Worm (Caenorhabditis elegans) whole organism, early embryonic: ENCODE measurements around the gene oat-1.

ENCODE experiments used
- B0310.2 ChIP-seq: sonication (generic microtip); optimal IDR thresholded peaks from 2 replicates; lab custom pipeline; 2016; ENCODE audit warnings: mild to moderate bottlenecking, missing genetic modification characterization, missing compliant biosample characterization
- F13C5.2 ChIP-seq: sonication (generic microtip); optimal IDR thresholded peaks from 2 replicates; lab custom pipeline; 2017; ENCODE audit warnings: mild to moderate bottlenecking, missing genetic modification characterization, inconsistent platforms, missing compliant biosample characterization
- aly-1 ChIP-seq: sonication (generic microtip); optimal IDR thresholded peaks from 2 replicates; lab custom pipeline; 2016; ENCODE audit warnings: missing genetic modification characterization, missing compliant biosample characterization
- ama-1 ChIP-seq: fragments of 150-350 bp; optimal IDR thresholded peaks from 2 replicates; lab custom pipeline; 2014
- ceh-13 ChIP-seq: fragments of 200-800 bp; sonication (Bioruptor generic); optimal IDR thresholded peaks from 2 replicates; lab custom pipeline; 2018; ENCODE audit warnings: mild to moderate bottlenecking, missing genetic modification characterization, missing compliant biosample characterization
- ceh-36 ChIP-seq: sonication (generic microtip); optimal IDR thresholded peaks from 2 replicates; lab custom pipeline; 2016; ENCODE audit warnings: missing genetic modification characterization, inconsistent platforms, missing compliant biosample characterization
- ets-7 ChIP-seq: sonication (generic microtip); optimal IDR thresholded peaks from 2 replicates; lab custom pipeline; 2016; ENCODE audit warnings: missing genotype, missing genetic modification characterization, missing compliant biosample characterization
- flt-1 ChIP-seq: fragments of 200-800 bp; sonication (Bioruptor generic); IDR thresholded peaks from 2 replicates; pipeline ENCODE4 v1.3.6; 2022; ENCODE audit warnings: missing genetic modification characterization, missing compliant biosample characterization
- hmbx-1 ChIP-seq: sonication (generic microtip); optimal IDR thresholded peaks from 2 replicates; lab custom pipeline; 2016; ENCODE audit warnings: mild to moderate bottlenecking, missing genetic modification characterization, missing compliant biosample characterization
- hmg-4 ChIP-seq: fragments of 200-800 bp; sonication (Bioruptor generic); optimal IDR thresholded peaks from 2 replicates; lab custom pipeline; 2018; ENCODE audit warnings: mild to moderate bottlenecking, missing genetic modification characterization, missing compliant biosample characterization
- hnd-1 ChIP-seq: sonication (generic microtip); optimal IDR thresholded peaks from 2 replicates; lab custom pipeline; 2016; ENCODE audit warnings: missing genetic modification characterization, missing compliant biosample characterization
- pes-1 ChIP-seq: fragments of 200-800 bp; sonication (Bioruptor generic); IDR thresholded peaks from 2 replicates; pipeline ENCODE4 v1.3.6; 2022; ENCODE audit warnings: missing genetic modification reagents, missing genetic modification characterization, missing compliant biosample characterization
- scrt-1 ChIP-seq: fragments of 200-800 bp; sonication (Bioruptor generic); IDR thresholded peaks from 2 replicates; pipeline ENCODE4 v1.3.6; 2022; ENCODE audit warnings: missing genetic modification characterization, missing compliant biosample characterization
- sea-1 ChIP-seq: fragments of 200-800 bp; sonication (Bioruptor generic); conservative IDR thresholded peaks from 2 replicates; pipeline ENCODE4 v1.3.6; 2022; ENCODE audit warnings: missing genetic modification characterization, missing compliant biosample characterization
- tbx-11 ChIP-seq: fragments of 200-800 bp; sonication (Bioruptor generic); IDR thresholded peaks from 2 replicates; pipeline ENCODE4 v1.3.6; 2022; ENCODE audit warnings: missing genetic modification characterization, missing compliant biosample characterization
- tbx-37 ChIP-seq: fragments of 200-800 bp; sonication (Bioruptor generic); conservative IDR thresholded peaks from 2 replicates; pipeline ENCODE4 v1.3.6; 2022; ENCODE audit warnings: missing genetic modification reagents, missing genetic modification characterization, missing compliant biosample characterization
- tra-4 ChIP-seq: sonication (generic microtip); optimal IDR thresholded peaks from 2 replicates; lab custom pipeline; 2017; ENCODE audit warnings: missing genetic modification characterization, missing compliant biosample characterization

The oat-1 gene

DNA sequence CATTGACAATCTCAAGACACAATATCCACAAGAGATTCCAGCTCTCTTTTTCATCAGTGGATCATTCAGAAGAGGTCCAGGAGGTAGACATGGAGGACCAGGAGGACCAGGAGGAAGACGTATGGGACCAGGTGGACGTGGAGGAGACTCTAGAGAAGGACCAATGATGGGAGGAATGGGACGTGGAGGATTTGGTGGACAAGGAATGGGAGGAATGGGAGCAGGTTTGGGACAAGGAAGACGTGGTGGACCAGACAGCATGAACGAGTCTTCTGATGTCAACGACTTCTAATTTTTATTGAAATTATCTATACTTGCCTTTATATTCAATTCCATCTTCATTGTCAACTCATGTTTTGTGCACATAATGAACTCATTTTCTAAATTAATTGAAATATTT, 15.7 kb upstream of the oat-1 start:
- TF ChIP-seq ceh-36 = no peak
- TF ChIP-seq B0310.2 = no peak
- TF ChIP-seq pes-1 (GFP tag; lab: Robert Waterston, UW) = no peak
- TF ChIP-seq F13C5.2 (tag; lab: Kevin White, UChicago) = no peak
- no peak for TF ChIP-seq scrt-1 (GFP tag; lab: Robert Waterston, UW)
- TF ChIP-seq aly-1 = no peak
- no peak for TF ChIP-seq tra-4
- TF ChIP-seq sea-1 (GFP tag; lab: Robert Waterston, UW) = no peak
- TF ChIP-seq tbx-11 (GFP tag; lab: Robert Waterston, UW) = no peak

DNA sequence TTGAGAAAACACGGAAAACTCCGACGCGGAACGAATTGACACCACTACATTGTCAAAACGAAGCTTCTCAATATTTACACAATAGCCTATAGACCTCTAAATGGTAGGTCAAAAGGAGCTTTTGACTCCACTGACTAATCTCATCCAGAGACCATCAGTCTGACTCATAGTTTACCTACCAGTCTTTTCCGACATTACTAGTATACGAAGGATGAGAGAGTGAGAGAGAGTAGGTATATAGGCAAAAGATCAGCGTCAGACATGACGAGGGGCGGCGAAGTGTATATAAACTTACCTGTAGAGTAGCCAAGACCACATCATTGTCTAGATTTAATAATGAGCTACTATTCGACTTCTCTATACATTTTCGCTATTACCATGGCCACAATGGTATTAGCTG, 14.8 kb upstream of the oat-1 start, which contains the start of gene srlf-3:
Gene srlf-3, plus strand, starts transcription at position 301 of the 400 bp plus-strand sequence.
- TF ChIP-seq hnd-1 (tag; lab: Kevin White, UChicago) (no peak), B0310.2 (no peak), aly-1 (no peak), ets-7 (no peak), F13C5.2 (tag; lab: Kevin White, UChicago) (no peak), hmg-4 (GFP tag; lab: Kevin White, UChicago) (no peak), tra-4 (no peak), scrt-1 (GFP tag; lab: Robert Waterston, UW) (no peak), sea-1 (GFP tag; lab: Robert Waterston, UW) (no peak), tbx-37 (GFP tag; lab: Robert Waterston, UW) (no peak), hmbx-1 (tag; lab: Kevin White, UChicago) (no peak), ceh-13 (GFP tag; lab: Kevin White, UChicago) (no peak), pes-1 (GFP tag; lab: Robert Waterston, UW) (no peak), flt-1 (GFP tag; lab: Robert Waterston, UW) (no peak), tbx-11 (GFP tag; lab: Robert Waterston, UW) (no peak), ceh-36 (no peak)

DNA sequence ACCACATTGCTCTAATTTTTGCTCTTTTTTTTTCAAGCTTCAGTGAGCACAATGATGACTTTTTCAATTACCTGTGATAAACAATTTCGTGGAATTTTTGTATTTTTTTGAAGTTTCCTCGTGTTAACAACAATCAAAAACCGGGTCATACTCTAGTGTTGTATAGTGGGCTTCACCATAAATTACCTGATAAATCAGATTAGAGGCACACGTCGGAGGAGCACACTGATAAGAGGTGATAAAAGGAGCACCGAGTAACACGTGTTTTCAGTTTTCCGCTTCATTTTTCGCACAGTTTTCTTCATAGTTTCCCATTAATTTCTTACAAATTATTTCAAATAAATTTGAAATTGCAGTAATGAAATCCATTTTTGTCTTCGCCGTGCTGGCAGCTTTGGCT, 8.9 kb upstream of the oat-1 start, which contains the start of gene spp-8:
Gene spp-8, plus strand, starts transcription at position 357 of the 400 bp plus-strand sequence.
- TF ChIP-seq scrt-1 (GFP tag; lab: Robert Waterston, UW) (no peak), ceh-13 (GFP tag; lab: Kevin White, UChicago) (no peak), sea-1 (GFP tag; lab: Robert Waterston, UW) (no peak), hmg-4 (GFP tag; lab: Kevin White, UChicago) (no peak), tbx-37 (GFP tag; lab: Robert Waterston, UW) (no peak), ceh-36 (no peak), pes-1 (GFP tag; lab: Robert Waterston, UW) (no peak), hmbx-1 (tag; lab: Kevin White, UChicago) (no peak), ets-7 (no peak), flt-1 (GFP tag; lab: Robert Waterston, UW) (no peak), F13C5.2 (tag; lab: Kevin White, UChicago) (no peak)

DNA sequence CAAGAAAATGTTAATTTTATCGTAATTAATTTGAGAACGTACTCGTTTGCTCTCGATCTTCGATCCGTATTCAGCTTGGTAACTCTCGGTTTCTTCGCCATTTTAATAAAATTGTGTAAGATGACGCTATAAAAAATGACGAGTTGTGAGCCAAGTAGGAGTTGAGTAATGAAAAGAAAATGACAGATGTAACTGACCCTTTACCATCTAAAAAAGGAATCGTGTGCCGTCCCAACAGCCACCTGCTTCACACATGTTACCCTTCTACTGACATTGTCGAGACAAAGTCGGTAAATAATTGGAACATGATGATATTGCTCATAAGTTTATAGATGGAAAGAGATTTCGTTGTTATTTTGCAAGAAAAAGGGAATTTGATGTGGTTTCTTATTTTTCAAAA, 7.0 kb upstream of the oat-1 start, which contains the start of gene hlh-12:
Gene hlh-12, minus strand, starts transcription at position 101 of the 400 bp plus-strand sequence.
- TF ChIP-seq hmbx-1 (tag; lab: Kevin White, UChicago) (no peak), ets-7 (no peak), ceh-36 (no peak), B0310.2 (no peak), sea-1 (GFP tag; lab: Robert Waterston, UW) (no peak), tra-4 (no peak), tbx-11 (GFP tag; lab: Robert Waterston, UW) (no peak), ama-1 (lab: Kevin White, UChicago) (no peak), aly-1 (no peak), hmg-4 (GFP tag; lab: Kevin White, UChicago) (no peak), scrt-1 (GFP tag; lab: Robert Waterston, UW) (no peak), pes-1 (GFP tag; lab: Robert Waterston, UW) (no peak), hnd-1 (tag; lab: Kevin White, UChicago) (no peak), F13C5.2 (tag; lab: Kevin White, UChicago) (no peak), tbx-37 (GFP tag; lab: Robert Waterston, UW) (no peak), flt-1 (GFP tag; lab: Robert Waterston, UW) (no peak), ceh-13 (GFP tag; lab: Kevin White, UChicago) (no peak)

DNA sequence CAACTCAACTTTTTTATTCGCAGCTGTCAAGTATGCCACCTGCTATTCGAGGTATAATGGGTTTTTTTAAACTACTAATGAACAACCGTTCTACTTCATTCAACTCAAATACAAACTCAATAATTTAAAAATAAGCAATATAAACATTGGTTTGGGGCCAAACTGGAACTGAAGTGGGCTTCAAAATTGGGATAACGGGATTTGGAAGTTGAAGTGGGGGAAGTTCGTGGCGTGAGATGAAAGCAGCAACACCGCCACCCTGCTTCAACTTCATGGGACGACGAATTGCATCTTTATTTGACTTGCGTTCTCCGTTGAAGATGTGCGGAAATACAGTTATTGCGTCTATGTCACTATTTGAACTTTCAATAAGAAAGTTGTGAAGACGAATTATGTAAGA, 6.1 kb upstream of the oat-1 start:
- TF ChIP-seq scrt-1 (GFP tag; lab: Robert Waterston, UW) (no peak), B0310.2 (no peak), tra-4 (no peak), F13C5.2 (tag; lab: Kevin White, UChicago) (no peak), ceh-13 (GFP tag; lab: Kevin White, UChicago) (no peak), sea-1 (GFP tag; lab: Robert Waterston, UW) (no peak), ets-7 (no peak), ceh-36 (no peak), flt-1 (GFP tag; lab: Robert Waterston, UW) (no peak), hmbx-1 (tag; lab: Kevin White, UChicago) (no peak), hmg-4 (GFP tag; lab: Kevin White, UChicago) (no peak)

DNA sequence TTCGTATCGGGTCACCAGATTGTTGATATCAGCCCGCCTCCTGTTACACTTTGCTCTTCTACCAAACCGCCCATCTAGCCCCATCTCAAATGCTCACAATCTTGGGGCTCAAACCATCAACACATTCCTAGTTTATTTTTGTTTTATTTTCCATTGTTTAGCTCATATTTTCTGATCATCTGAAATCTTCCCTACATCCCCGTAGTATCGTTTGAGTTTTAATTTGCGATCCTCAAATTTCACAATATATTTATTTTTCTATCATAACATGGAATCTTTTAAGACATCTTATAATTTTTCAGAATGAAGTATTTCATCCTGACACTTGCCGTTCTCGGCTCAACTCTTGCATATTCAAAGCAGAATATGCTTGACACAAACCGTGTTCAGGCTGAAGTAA, 4.5 kb upstream of the oat-1 start, which contains the start of gene spp-10:
Gene spp-10, plus strand, starts transcription at position 301 of the 400 bp plus-strand sequence.
- TF ChIP-seq aly-1 (no peak), tbx-37 (GFP tag; lab: Robert Waterston, UW) (no peak), B0310.2 (no peak), pes-1 (GFP tag; lab: Robert Waterston, UW) (no peak), ama-1 (lab: Kevin White, UChicago) (no peak), tra-4 (no peak), ceh-36 (no peak), ceh-13 (GFP tag; lab: Kevin White, UChicago) (no peak), ets-7 (no peak), hmg-4 (GFP tag; lab: Kevin White, UChicago) (no peak), hmbx-1 (tag; lab: Kevin White, UChicago) (no peak), tbx-11 (GFP tag; lab: Robert Waterston, UW) (no peak)

DNA sequence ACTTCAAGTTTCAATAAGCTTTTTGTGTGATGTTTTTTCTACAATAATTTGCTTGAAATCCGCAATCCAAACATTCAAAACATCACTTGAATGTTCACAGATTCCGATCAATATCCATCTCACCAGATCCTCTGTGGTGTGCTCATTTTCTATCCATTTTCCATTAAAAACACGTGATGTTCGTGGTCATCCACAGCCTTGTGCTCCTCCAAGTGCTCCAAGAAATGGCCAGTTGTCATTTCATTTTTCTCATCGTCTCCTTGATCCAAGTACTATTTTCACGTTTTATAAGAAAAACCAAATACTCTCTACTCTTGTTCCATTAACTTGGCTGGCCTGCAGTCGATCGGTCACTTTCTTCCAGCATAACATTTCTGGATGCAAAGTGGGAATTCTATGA, 3.8 kb upstream of the oat-1 start:
- TF ChIP-seq hmg-4 (GFP tag; lab: Kevin White, UChicago) (no peak), F13C5.2 (tag; lab: Kevin White, UChicago) (no peak), B0310.2 (no peak), hmbx-1 (tag; lab: Kevin White, UChicago) (no peak), tbx-37 (GFP tag; lab: Robert Waterston, UW) (no peak), ceh-13 (GFP tag; lab: Kevin White, UChicago) (no peak), hnd-1 (tag; lab: Kevin White, UChicago) (no peak), tbx-11 (GFP tag; lab: Robert Waterston, UW) (no peak), scrt-1 (GFP tag; lab: Robert Waterston, UW) (no peak), aly-1 (no peak), ets-7 (no peak), tra-4 (no peak), pes-1 (GFP tag; lab: Robert Waterston, UW) (no peak), ceh-36 (no peak)
